Fruit fly (Drosophila melanogaster): ENCODE measurements around the gene spel1.

spel1 gene

dm6 chr2L:14367274-14367669, 5.4 kb downstream of the spel1 start:
- TF ChIP-seq CG14711 (tag; optimal IDR thresholded peaks at IDR 0.05) (no peak), CG1620 (GFP tag; optimal IDR thresholded peaks at IDR 0.05) (no peak), Hr96 (GFP tag; optimal IDR thresholded peaks at IDR 0.05) (no peak), CG5204 (GFP tag; optimal IDR thresholded peaks at IDR 0.05) (no peak), cnc (optimal IDR thresholded peaks at IDR 0.05) (no peak)

dm6 chr2L:14368833-14369232, 7.0 kb downstream of the spel1 start:
- TF ChIP-seq CG7101 (tag; optimal IDR thresholded peaks at IDR 0.05) = no peak
- TF ChIP-seq kay (GFP tag; ENCODE audit: borderline replicate concordance) = no peak
- no peak for TF ChIP-seq CG1620 (GFP tag; optimal IDR thresholded peaks at IDR 0.05)
- no peak for TF ChIP-seq cic (GFP tag; optimal IDR thresholded peaks at IDR 0.05)
- TF ChIP-seq CG33017 (tag; optimal IDR thresholded peaks at IDR 0.05) = no peak
- no peak for TF ChIP-seq CG7045 (GFP tag; optimal IDR thresholded peaks at IDR 0.05)
- no peak for TF ChIP-seq CG12768 (GFP tag; optimal IDR thresholded peaks at IDR 0.05)
- TF ChIP-seq ovo (GFP tag; optimal IDR thresholded peaks at IDR 0.05) = no peak
- TF ChIP-seq CG11617 (GFP tag; optimal IDR thresholded peaks at IDR 0.05) = no peak
- TF ChIP-seq bab1 (GFP tag; optimal IDR thresholded peaks at IDR 0.05) = no peak
- TF ChIP-seq cnc (optimal IDR thresholded peaks at IDR 0.05) = no peak
- TF ChIP-seq CG5204 (GFP tag; optimal IDR thresholded peaks at IDR 0.05) = no peak
- no peak for TF ChIP-seq Clk (GFP tag; optimal IDR thresholded peaks at IDR 0.05)
- no peak for TF ChIP-seq Mnt (GFP tag; optimal IDR thresholded peaks at IDR 0.05)
- no peak for TF ChIP-seq CG14711 (tag; optimal IDR thresholded peaks at IDR 0.05)
- no peak for TF ChIP-seq Crg-1 (GFP tag; optimal IDR thresholded peaks at IDR 0.05)
- no peak for TF ChIP-seq tj (GFP tag; optimal IDR thresholded peaks at IDR 0.05)
- no peak for TF ChIP-seq Hr96 (GFP tag; optimal IDR thresholded peaks at IDR 0.05)

- TF ChIP-seq pad (GFP tag; optimal IDR thresholded peaks at IDR 0.05) (no peak), CG33017 (tag; optimal IDR thresholded peaks at IDR 0.05) (no peak), Hr96 (GFP tag; optimal IDR thresholded peaks at IDR 0.05) (no peak), kay (GFP tag; ENCODE audit: borderline replicate concordance) (no peak), cic (GFP tag; optimal IDR thresholded peaks at IDR 0.05) (no peak), CG7045 (GFP tag; optimal IDR thresholded peaks at IDR 0.05) (no peak), CG12768 (GFP tag; optimal IDR thresholded peaks at IDR 0.05) (no peak), cnc (optimal IDR thresholded peaks at IDR 0.05) (no peak), toe (GFP tag; optimal IDR thresholded peaks at IDR 0.05) (no peak), Mnt (GFP tag; optimal IDR thresholded peaks at IDR 0.05) (no peak), ovo (GFP tag; optimal IDR thresholded peaks at IDR 0.05) (no peak), Clk (GFP tag; optimal IDR thresholded peaks at IDR 0.05) (no peak), CG7101 (tag; optimal IDR thresholded peaks at IDR 0.05) (no peak), Crg-1 (GFP tag; optimal IDR thresholded peaks at IDR 0.05) (no peak), CG11617 (GFP tag; optimal IDR thresholded peaks at IDR 0.05) (no peak), CG1620 (GFP tag; optimal IDR thresholded peaks at IDR 0.05) (no peak), CG5204 (GFP tag; optimal IDR thresholded peaks at IDR 0.05) (no peak), tj (GFP tag; optimal IDR thresholded peaks at IDR 0.05) (no peak), bab1 (GFP tag; optimal IDR thresholded peaks at IDR 0.05) (no peak)
Measured at dm6 chr2L:14369933-14370776, 8.3 kb downstream of the spel1 start.

- TF ChIP-seq cnc (optimal IDR thresholded peaks at IDR 0.05) = no peak
- no peak for TF ChIP-seq tj (GFP tag; optimal IDR thresholded peaks at IDR 0.05)
- TF ChIP-seq cic (GFP tag; optimal IDR thresholded peaks at IDR 0.05) = no peak
- TF ChIP-seq CG7101 (tag; optimal IDR thresholded peaks at IDR 0.05) = no peak
- TF ChIP-seq CG1620 (GFP tag; optimal IDR thresholded peaks at IDR 0.05) = no peak
- TF ChIP-seq CG5204 (GFP tag; optimal IDR thresholded peaks at IDR 0.05) = no peak
- no peak for TF ChIP-seq CG11617 (GFP tag; optimal IDR thresholded peaks at IDR 0.05)
- no peak for TF ChIP-seq ovo (GFP tag; optimal IDR thresholded peaks at IDR 0.05)
- TF ChIP-seq pad (GFP tag; optimal IDR thresholded peaks at IDR 0.05) = no peak
- TF ChIP-seq kay (GFP tag; ENCODE audit: borderline replicate concordance) = no peak
- no peak for TF ChIP-seq Crg-1 (GFP tag; optimal IDR thresholded peaks at IDR 0.05)
- TF ChIP-seq CG33017 (tag; optimal IDR thresholded peaks at IDR 0.05) = no peak
- no peak for TF ChIP-seq CG12768 (GFP tag; optimal IDR thresholded peaks at IDR 0.05)
- no peak for TF ChIP-seq CG14711 (tag; optimal IDR thresholded peaks at IDR 0.05)
Measured at dm6 chr2L:14370777-14371096, 8.9 kb downstream of the spel1 start.

DNA sequence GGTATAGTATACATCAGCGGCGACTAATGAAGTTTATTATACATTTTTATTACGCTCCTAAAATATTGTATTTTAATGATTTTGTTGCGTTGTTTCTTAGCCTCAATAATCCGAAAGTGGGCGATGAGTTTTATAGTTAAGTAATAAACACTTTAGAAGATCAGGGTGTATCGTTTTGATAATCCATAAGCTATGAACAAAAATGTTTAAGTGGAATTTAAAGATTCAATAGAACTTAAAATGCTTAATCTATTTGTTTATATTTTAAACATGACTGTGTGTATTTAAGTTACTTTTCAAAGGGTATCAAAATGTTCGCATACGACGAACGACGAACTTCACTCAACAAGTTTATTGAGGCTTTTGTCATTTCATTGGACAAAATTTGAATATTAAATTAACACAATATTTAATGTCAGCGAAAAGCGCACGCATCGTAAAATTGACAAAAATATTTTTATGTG, 10.4 kb downstream of the spel1 start:
- TF ChIP-seq Mnt (GFP tag; optimal IDR thresholded peaks at IDR 0.05) (no peak), CG33017 (tag; optimal IDR thresholded peaks at IDR 0.05) (no peak), CG11617 (GFP tag; optimal IDR thresholded peaks at IDR 0.05) (no peak), toe (GFP tag; optimal IDR thresholded peaks at IDR 0.05) (no peak), Clk (GFP tag; optimal IDR thresholded peaks at IDR 0.05) (no peak), CG7101 (tag; optimal IDR thresholded peaks at IDR 0.05) (no peak), Crg-1 (GFP tag; optimal IDR thresholded peaks at IDR 0.05) (no peak), CG7045 (GFP tag; optimal IDR thresholded peaks at IDR 0.05) (no peak), cic (GFP tag; optimal IDR thresholded peaks at IDR 0.05) (no peak), kay (GFP tag; ENCODE audit: borderline replicate concordance) (no peak), pad (GFP tag; optimal IDR thresholded peaks at IDR 0.05) (no peak), CG5204 (GFP tag; optimal IDR thresholded peaks at IDR 0.05) (no peak), tj (GFP tag; optimal IDR thresholded peaks at IDR 0.05) (no peak), ovo (GFP tag; optimal IDR thresholded peaks at IDR 0.05) (no peak), CG12768 (GFP tag; optimal IDR thresholded peaks at IDR 0.05) (no peak), bab1 (GFP tag; optimal IDR thresholded peaks at IDR 0.05) (no peak), cnc (optimal IDR thresholded peaks at IDR 0.05) (no peak)

DNA sequence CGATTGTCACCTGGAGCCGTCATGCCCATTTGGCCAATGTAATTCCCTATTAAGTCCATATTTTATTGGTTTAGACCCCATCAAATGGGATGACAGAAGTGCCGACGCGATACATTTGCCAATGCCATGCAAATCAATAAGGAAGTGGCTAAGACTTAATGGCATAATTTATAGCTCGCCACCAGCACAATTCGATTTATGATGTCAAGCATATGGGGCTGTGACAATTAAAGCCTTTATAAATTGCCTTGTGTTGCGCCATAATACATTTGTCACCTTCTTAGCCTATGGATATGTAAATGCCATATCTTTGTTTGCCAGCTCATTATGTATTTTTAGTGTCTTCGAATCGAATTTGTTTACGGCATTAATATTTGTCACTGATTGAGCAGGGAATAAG, 11.4 kb downstream of the spel1 start:
- TF ChIP-seq CG12768 (GFP tag; optimal IDR thresholded peaks at IDR 0.05) (no peak), bab1 (GFP tag; optimal IDR thresholded peaks at IDR 0.05) (no peak), Mnt (GFP tag; optimal IDR thresholded peaks at IDR 0.05) (no peak), toe (GFP tag; optimal IDR thresholded peaks at IDR 0.05) (no peak), cnc (optimal IDR thresholded peaks at IDR 0.05) (no peak)

Data from whole organism, adult.